Fruit fly (Drosophila melanogaster): ENCODE data around the gene CG42613.

The CG42613 gene

DNA sequence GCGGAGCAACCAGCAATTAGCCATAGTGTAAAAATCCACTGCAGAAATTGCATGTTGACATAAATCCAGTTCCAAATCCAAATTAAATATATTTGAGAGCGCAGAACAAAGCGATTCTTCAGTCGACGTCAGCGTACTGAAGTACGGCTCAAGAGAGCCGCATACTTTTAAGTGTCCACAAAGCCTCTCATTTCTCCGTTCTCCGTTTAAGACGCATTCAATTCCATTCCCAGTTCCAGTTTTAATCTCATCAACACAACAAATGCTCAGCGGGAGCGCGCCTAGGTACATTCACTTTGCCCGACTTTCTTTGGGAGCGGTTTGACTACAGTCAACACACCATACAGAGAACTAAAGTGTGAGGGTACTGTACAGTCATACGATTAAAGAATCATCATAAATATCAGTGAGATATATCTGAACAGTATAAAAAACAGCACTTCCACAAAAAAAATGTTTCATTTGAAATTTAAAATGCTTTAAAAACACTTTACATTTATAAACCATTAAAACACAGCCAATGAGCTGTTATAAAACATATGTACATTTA is 16.1 kb upstream of the CG42613 start, which contains the start of gene Sgsh (continued):
- TF ChIP-seq Xrp1 (GFP tag; IDR thresholded peaks at IDR 0.05) (peak; percentile 49; the same call in 1 of the 2 replicates), sqz (GFP tag; optimal IDR thresholded peaks at IDR 0.05) (no peak), knrl (GFP tag; IDR thresholded peaks at IDR 0.05; ENCODE audit: partially characterized antibody) (no peak), CG6854 (GFP tag; optimal IDR thresholded peaks at IDR 0.05) (no peak), row (GFP tag; IDR thresholded peaks at IDR 0.05) (peak; percentile 30; the same call in 2 of the 3 replicates), CG8765 (GFP tag; IDR thresholded peaks at IDR 0.05) (no peak), usp (GFP tag; optimal IDR thresholded peaks at IDR 0.05) (no peak), Atf6 (GFP tag; IDR thresholded peaks at IDR 0.05) (no peak), CG12942 (GFP tag; optimal IDR thresholded peaks at IDR 0.05) (no peak), CG11398 (GFP tag; optimal IDR thresholded peaks at IDR 0.05) (no peak), NC2β (GFP tag; optimal IDR thresholded peaks at IDR 0.05) (no peak), Hand (GFP tag; optimal IDR thresholded peaks at IDR 0.05) (no peak), CG17385 (GFP tag; optimal IDR thresholded peaks at IDR 0.05) (no peak), CG11247 (GFP tag; IDR thresholded peaks at IDR 0.05) (no peak), otp (GFP tag; IDR thresholded peaks at IDR 0.05) (no peak), zen2 (GFP tag; IDR thresholded peaks at IDR 0.05; ENCODE audit: partially characterized antibody) (no peak), HLHmδ (GFP tag; optimal IDR thresholded peaks at IDR 0.05) (no peak), CTCF (GFP tag; optimal IDR thresholded peaks at IDR 0.05) (no peak), Dip3 (GFP tag; optimal IDR thresholded peaks at IDR 0.05) (no peak), CG12155 (GFP tag; optimal IDR thresholded peaks at IDR 0.05) (no peak), jing (GFP tag; optimal IDR thresholded peaks at IDR 0.05) (no peak), CG17328 (GFP tag; IDR thresholded peaks at IDR 0.05) (no peak), CHES-1-like (GFP tag; optimal IDR thresholded peaks at IDR 0.05) (no peak), CG13287 (GFP tag; IDR thresholded peaks at IDR 0.05; ENCODE audit: partially characterized antibody) (no peak), CG4282 (GFP tag; optimal IDR thresholded peaks at IDR 0.05) (no peak), Oaz (GFP tag; IDR thresholded peaks at IDR 0.05) (no peak), CG14050 (GFP tag; IDR thresholded peaks at IDR 0.05) (no peak), gem (tag; optimal IDR thresholded peaks at IDR 0.05) (peak; percentile 1), Dip2 (GFP tag; IDR thresholded peaks at IDR 0.05) (no peak), CG10147 (GFP tag; optimal IDR thresholded peaks at IDR 0.05) (no peak), prd (optimal IDR thresholded peaks at IDR 0.05) (no peak), prd (GFP tag; IDR thresholded peaks at IDR 0.05) (0 out of 3 replicates have a peak, but pooled peaks have one; percentile 5), cad (GFP tag; optimal IDR thresholded peaks at IDR 0.05) (no peak), CG3163 (GFP tag; optimal IDR thresholded peaks at IDR 0.05) (no peak), CG10366 (GFP tag; IDR thresholded peaks at IDR 0.05) (no peak), lbe (GFP tag; optimal IDR thresholded peaks at IDR 0.05) (no peak), Xbp1 (GFP tag; optimal IDR thresholded peaks at IDR 0.05) (no peak), disco-r (GFP tag; optimal IDR thresholded peaks at IDR 0.05) (no peak), CG2120 (GFP tag; optimal IDR thresholded peaks at IDR 0.05) (no peak), Elba2 (GFP tag; optimal IDR thresholded peaks at IDR 0.05) (no peak), bigmax (GFP tag; optimal IDR thresholded peaks at IDR 0.05) (no peak), aop (GFP tag; IDR thresholded peaks at IDR 0.05) (no peak), Rfx (GFP tag; IDR thresholded peaks at IDR 0.05) (no peak), grau (tag; optimal IDR thresholded peaks at IDR 0.05) (peak; percentile 87), CG3847 (GFP tag; IDR thresholded peaks at IDR 0.05) (no peak), CG16813 (GFP tag; IDR thresholded peaks at IDR 0.05; ENCODE audit: partially characterized antibody) (no peak), CG17361 (GFP tag; IDR thresholded peaks at IDR 0.05) (no peak), CG4820 (GFP tag; optimal IDR thresholded peaks at IDR 0.05) (no peak), CG6689 (GFP tag; IDR thresholded peaks at IDR 0.05) (no peak), CG10565 (GFP tag; optimal IDR thresholded peaks at IDR 0.05) (no peak), Asciz (GFP tag; optimal IDR thresholded peaks at IDR 0.05) (no peak), HHEX (GFP tag; optimal IDR thresholded peaks at IDR 0.05) (no peak)
